Worm (Caenorhabditis elegans): Measurements from ENCODE around the gene W02A2.8.

DNA sequence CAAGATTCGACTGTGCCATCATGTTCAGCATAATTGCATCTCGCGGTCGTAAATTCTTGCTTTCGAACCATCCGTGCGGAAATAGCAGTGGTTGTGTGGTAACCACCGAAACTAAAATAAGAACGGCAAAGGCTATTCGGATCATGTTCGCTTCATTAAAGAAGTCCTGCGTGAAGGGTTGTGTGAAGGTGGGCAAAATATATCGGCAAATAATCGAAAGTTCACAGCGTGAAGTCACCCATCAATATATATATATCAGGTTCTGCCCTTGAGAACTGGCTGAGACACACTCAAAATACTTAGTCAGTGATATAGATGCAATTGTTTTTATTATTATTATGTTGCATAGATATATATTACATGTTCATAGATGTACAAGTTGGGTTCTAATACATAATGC, 49.6 kb upstream of the W02A2.8 start, which contains the start of gene Y62E10A.19:
- TF ChIP-seq nhr-11 (tag; optimal IDR thresholded peaks at IDR 0.05) (no peak), snpc-4 (tag; optimal IDR thresholded peaks at IDR 0.05) (no peak)

All from whole organism, L1 larva.